Worm (Caenorhabditis elegans) whole organism, L1 larva: ENCODE measurements around the gene F53C11.4.

Source experiments
- C16A3.4 ChIP-seq: fragments of 150-350 bp; optimal IDR thresholded peaks from 2 replicates; lab custom pipeline; 2014; ENCODE audit warnings: missing biosample characterization, missing genetic modification characterization
- F16B12.6 ChIP-seq: fragments of 150-350 bp; optimal IDR thresholded peaks from 2 replicates; lab custom pipeline; 2014; ENCODE audit warnings: missing biosample characterization, missing genetic modification characterization
- Y116A8C.19 ChIP-seq: sonication (generic microtip); optimal IDR thresholded peaks from 2 replicates; lab custom pipeline; 2016; ENCODE audit warnings: missing compliant biosample characterization, missing genetic modification characterization, borderline replicate concordance
- aha-1 ChIP-seq: fragments of 150-350 bp; optimal IDR thresholded peaks from 2 replicates; lab custom pipeline; 2014; ENCODE audit warnings: missing biosample characterization, missing genetic modification characterization
- ama-1 ChIP-seq: fragments of 150-350 bp; optimal IDR thresholded peaks from 2 replicates; lab custom pipeline; 2014
- blmp-1 ChIP-seq: fragments of 150-350 bp; optimal IDR thresholded peaks from 2 replicates; lab custom pipeline; 2014; ENCODE audit warnings: missing biosample characterization, missing genetic modification characterization
- dsc-1 ChIP-seq: sonication (generic microtip); optimal IDR thresholded peaks from 2 replicates; lab custom pipeline; 2016; ENCODE audit warnings: mild to moderate bottlenecking, missing genetic modification characterization, missing compliant biosample characterization
- efl-1 ChIP-seq, 4 experiments: fragments of 150-350 bp; optimal IDR thresholded peaks in 3 of 4; peaks in 1 of 4; 1 replicate in 1 of 4; 2 replicates in 3 of 4; lab custom pipeline; 2014; ENCODE audit warnings: missing biosample characterization in 2 of 4, missing genetic modification characterization in 2 of 4, missing genetic modification reagents in 2 of 4
- efl-3 ChIP-seq: fragments of 200-800 bp; sonication (Bioruptor generic); optimal IDR thresholded peaks from 2 replicates; lab custom pipeline; 2018; ENCODE audit warnings: mild to moderate bottlenecking, missing genetic modification characterization, missing compliant biosample characterization
- egl-13 ChIP-seq: sonication (generic microtip); optimal IDR thresholded peaks from 2 replicates; lab custom pipeline; 2016; ENCODE audit warnings: missing genotype, missing genetic modification reagents, missing genetic modification characterization, missing compliant biosample characterization
- fkh-4 ChIP-seq: sonication (generic microtip); optimal IDR thresholded peaks from 2 replicates; lab custom pipeline; 2016; ENCODE audit warnings: missing compliant biosample characterization, missing genetic modification characterization, borderline replicate concordance
- fkh-8 ChIP-seq: sonication (generic microtip); optimal IDR thresholded peaks from 2 replicates; lab custom pipeline; 2016; ENCODE audit warnings: mild to moderate bottlenecking, missing genetic modification characterization, missing compliant biosample characterization
- fos-1 ChIP-seq: fragments of 150-350 bp; optimal IDR thresholded peaks from 2 replicates; lab custom pipeline; 2014; ENCODE audit warnings: missing biosample characterization, missing genetic modification characterization
- grh-1 ChIP-seq: fragments of 200-800 bp; sonication (Bioruptor generic); IDR thresholded peaks from 2 replicates; pipeline ENCODE4 v1.3.6; 2022; ENCODE audit warnings: missing genetic modification reagents, missing genetic modification characterization, missing compliant biosample characterization
- hlh-4 ChIP-seq: sonication (generic microtip); optimal IDR thresholded peaks from 2 replicates; lab custom pipeline; 2016; ENCODE audit warnings: mild to moderate bottlenecking, missing genetic modification characterization, missing compliant biosample characterization
- irx-1 ChIP-seq: sonication (generic microtip); optimal IDR thresholded peaks from 2 replicates; lab custom pipeline; 2016; ENCODE audit warnings: missing genetic modification characterization, missing compliant biosample characterization
- isw-1 ChIP-seq: fragments of 200-800 bp; sonication (Bioruptor generic); IDR thresholded peaks from 2 replicates; pipeline ENCODE4 v1.3.6; 2022; ENCODE audit warnings: missing genetic modification characterization, missing compliant biosample characterization
- lin-14 ChIP-seq: fragments of 200-800 bp; sonication (Bioruptor generic); optimal IDR thresholded peaks from 2 replicates; lab custom pipeline; 2018; ENCODE audit warnings: mild to moderate bottlenecking, missing genetic modification characterization, moderate library complexity, missing compliant biosample characterization
- lin-35 ChIP-seq, 2 experiments: fragments of 150-350 bp; optimal IDR thresholded peaks; 2 replicates each; lab custom pipeline; 2014; ENCODE audit warnings: missing biosample characterization in 2 of 2, missing genetic modification characterization in 2 of 2, missing genetic modification reagents in 2 of 2
- lin-39 ChIP-seq: fragments of 150-350 bp; optimal IDR thresholded peaks from 2 replicates; lab custom pipeline; 2014; ENCODE audit warnings: missing biosample characterization, missing genetic modification reagents, missing genetic modification characterization
- lsy-2 ChIP-seq, 2 experiments: fragments of 150-350 bp; optimal IDR thresholded peaks; 2 replicates each; lab custom pipeline; 2014; ENCODE audit warnings: missing biosample characterization in 2 of 2, missing genetic modification characterization in 2 of 2
- mab-9 ChIP-seq: fragments of 200-800 bp; sonication (Bioruptor generic); IDR thresholded peaks from 2 replicates; pipeline ENCODE4 v1.3.6; 2022; ENCODE audit warnings: missing genetic modification reagents, missing genetic modification characterization, missing compliant biosample characterization
- mef-2 ChIP-seq: fragments of 150-350 bp; optimal IDR thresholded peaks from 2 replicates; lab custom pipeline; 2014; ENCODE audit warnings: missing biosample characterization, missing genetic modification characterization
- mep-1 ChIP-seq: fragments of 150-350 bp; optimal IDR thresholded peaks from 2 replicates; lab custom pipeline; 2014; ENCODE audit warnings: missing biosample characterization, missing genetic modification characterization
- nhr-19 ChIP-seq: fragments of 200-800 bp; sonication (Bioruptor generic); conservative IDR thresholded peaks from 2 replicates; pipeline ENCODE4 v1.3.6; 2022; ENCODE audit warnings: missing genetic modification characterization, missing compliant biosample characterization
- nhr-237 ChIP-seq: fragments of 150-350 bp; optimal IDR thresholded peaks from 2 replicates; lab custom pipeline; 2014; ENCODE audit warnings: missing biosample characterization, missing genetic modification characterization
- nhr-28 ChIP-seq: fragments of 150-350 bp; optimal IDR thresholded peaks from 2 replicates; lab custom pipeline; 2014; ENCODE audit warnings: missing biosample characterization, missing genetic modification characterization
- nhr-47 ChIP-seq: sonication (generic microtip); optimal IDR thresholded peaks from 2 replicates; lab custom pipeline; 2016; ENCODE audit warnings: mild to moderate bottlenecking, missing genetic modification characterization, moderate library complexity, missing compliant biosample characterization
- nhr-71 ChIP-seq: sonication (generic microtip); optimal IDR thresholded peaks from 2 replicates; lab custom pipeline; 2016; ENCODE audit warnings: mild to moderate bottlenecking, missing genetic modification characterization, moderate library complexity, missing compliant biosample characterization
- nhr-76 ChIP-seq: sonication (generic microtip); optimal IDR thresholded peaks from 2 replicates; lab custom pipeline; 2017; ENCODE audit warnings: missing biosample characterization, missing genetic modification characterization
- nhr-85 ChIP-seq: sonication (generic microtip); peaks from one replicate; lab custom pipeline; 2016; ENCODE audit warnings: missing genetic modification characterization, inconsistent platforms, missing compliant biosample characterization
- rnt-1 ChIP-seq: sonication (generic microtip); optimal IDR thresholded peaks from 2 replicates; lab custom pipeline; 2016; ENCODE audit warnings: mild to moderate bottlenecking, missing genetic modification characterization, moderate library complexity, missing compliant biosample characterization
- skn-1 ChIP-seq: fragments of 150-350 bp; optimal IDR thresholded peaks from 2 replicates; lab custom pipeline; 2014; ENCODE audit warnings: missing biosample characterization, missing genetic modification characterization
- snu-23 ChIP-seq: sonication (generic microtip); optimal IDR thresholded peaks from 2 replicates; lab custom pipeline; 2016; ENCODE audit warnings: missing genetic modification characterization, missing compliant biosample characterization
- sup-37 ChIP-seq: fragments of 200-800 bp; sonication (Bioruptor generic); optimal IDR thresholded peaks from 2 replicates; lab custom pipeline; 2018; ENCODE audit warnings: mild to moderate bottlenecking, missing genetic modification characterization, missing compliant biosample characterization
- swsn-7 ChIP-seq: sonication (generic microtip); optimal IDR thresholded peaks from 2 replicates; lab custom pipeline; 2016; ENCODE audit warnings: missing genetic modification characterization, missing compliant biosample characterization
- tbx-2 ChIP-seq: sonication (generic microtip); optimal IDR thresholded peaks from 2 replicates; lab custom pipeline; 2016; ENCODE audit warnings: missing genetic modification characterization, missing compliant biosample characterization
- unc-30 ChIP-seq: sonication (generic microtip); optimal IDR thresholded peaks from 2 replicates; lab custom pipeline; 2017; ENCODE audit warnings: missing biosample characterization, missing genetic modification characterization
- unc-62 ChIP-seq: fragments of 150-350 bp; optimal IDR thresholded peaks from 2 replicates; lab custom pipeline; 2014; ENCODE audit warnings: missing biosample characterization, missing genetic modification reagents, missing genetic modification characterization
- unc-98 ChIP-seq: fragments of 200-800 bp; sonication (Bioruptor generic); IDR thresholded peaks from 2 replicates; pipeline ENCODE4 v1.3.6; 2022; ENCODE audit warnings: missing genetic modification characterization, missing compliant biosample characterization
- vab-15 ChIP-seq: sonication (generic microtip); optimal IDR thresholded peaks from 2 replicates; lab custom pipeline; 2017; ENCODE audit warnings: missing genotype, mild to moderate bottlenecking, missing genetic modification characterization, missing compliant biosample characterization
- zip-4 ChIP-seq: fragments of 200-800 bp; sonication (Bioruptor generic); optimal IDR thresholded peaks from 2 replicates; lab custom pipeline; 2018; ENCODE audit warnings: mild to moderate bottlenecking, missing genetic modification characterization, moderate library complexity, missing compliant biosample characterization
- ztf-4 ChIP-seq: fragments of 150-350 bp; optimal IDR thresholded peaks from 2 replicates; lab custom pipeline; 2014; ENCODE audit warnings: missing biosample characterization, missing genetic modification characterization

F53C11.4 gene

ce11 chrV:13808462-13808867 is 21.3 kb upstream of the F53C11.4 start (continued):
- TF ChIP-seq snu-23 (GFP tag; lab: Kevin White, UChicago) = peak; percentile 78
- TF ChIP-seq unc-98 (GFP tag; lab: Robert Waterston, UW) = no peak
- no peak for TF ChIP-seq F16B12.6
- TF ChIP-seq fos-1 (tag; lab: Kevin White, UChicago) = peak; percentile 56
- TF ChIP-seq lin-39 (tag; lab: Kevin White, UChicago) = no peak
- TF ChIP-seq aha-1 (tag; lab: Kevin White, UChicago) = no peak
- TF ChIP-seq nhr-28 (tag; lab: Kevin White, UChicago) = no peak
- no peak for TF ChIP-seq unc-30 (tag; lab: Kevin White, UChicago)
- TF ChIP-seq efl-1 (optimal IDR thresholded peaks at IDR 0.05; lab: Kevin White, UChicago) = peak; percentile 55 to 77
- peak; percentile 14 to 93 for TF ChIP-seq efl-1 (GFP tag; optimal IDR thresholded peaks at IDR 0.05 in 1 of 2; lab: Kevin White, UChicago)
- TF ChIP-seq lin-35 (GFP tag; optimal IDR thresholded peaks at IDR 0.05; lab: Kevin White, UChicago) = peak; percentile 57 to 67
- peak; percentile 93 for TF ChIP-seq lin-14
- TF ChIP-seq egl-13 (tag; lab: Kevin White, UChicago) = no peak
- TF ChIP-seq grh-1 (GFP tag; lab: Robert Waterston, UW) = no peak
- TF ChIP-seq hlh-4 = no peak
- peak; percentile 51 for TF ChIP-seq C16A3.4 (tag; lab: Kevin White, UChicago)
- peak; percentile 61 for TF ChIP-seq nhr-47 (tag; lab: Kevin White, UChicago)
- TF ChIP-seq fkh-8 (tag; lab: Kevin White, UChicago) = peak; percentile 67
- TF ChIP-seq tbx-2 (tag; lab: Kevin White, UChicago) = peak; percentile 55
- TF ChIP-seq swsn-7 (tag; lab: Kevin White, UChicago) = peak; percentile 52
- TF ChIP-seq mep-1 (tag; lab: Kevin White, UChicago) = peak; percentile 83
- TF ChIP-seq mef-2 (tag; lab: Kevin White, UChicago) = no peak
- TF ChIP-seq vab-15 = no peak
- no peak for TF ChIP-seq fkh-4
- TF ChIP-seq unc-62 (GFP tag; lab: Kevin White, UChicago) = no peak
- TF ChIP-seq Y116A8C.19 (tag; lab: Kevin White, UChicago) = no peak
- TF ChIP-seq mab-9 (GFP tag; lab: Robert Waterston, UW) = no peak
- TF ChIP-seq ama-1 (lab: Kevin White, UChicago) = no peak
- TF ChIP-seq irx-1 (tag; lab: Kevin White, UChicago) = no peak
- no peak for TF ChIP-seq sup-37 (GFP tag; lab: Kevin White, UChicago)
- no peak for TF ChIP-seq zip-4 (GFP tag; lab: Kevin White, UChicago)
- no peak for TF ChIP-seq nhr-237 (tag; lab: Kevin White, UChicago)

ce11 chrV:13807232-13807631 is 20.1 kb upstream of the F53C11.4 start, which contains the start of gene swan-1:
swan-1 (minus strand) TSS chrV:13807237.
- TF ChIP-seq nhr-19 (GFP tag; lab: Robert Waterston, UW) = peak; percentile 14; the same call in 1 of the 2 replicates
- no peak for TF ChIP-seq mep-1 (tag; lab: Kevin White, UChicago)
- TF ChIP-seq sup-37 (GFP tag; lab: Kevin White, UChicago) = no peak
- peak; percentile 55 for TF ChIP-seq nhr-85 (tag; lab: Kevin White, UChicago)
- no peak for TF ChIP-seq nhr-76 (tag; lab: Kevin White, UChicago)
- no peak for TF ChIP-seq isw-1 (GFP tag; lab: Robert Waterston, UW)
- no peak for TF ChIP-seq skn-1
- TF ChIP-seq nhr-71 (tag; lab: Kevin White, UChicago) = peak; percentile 10
- no peak for TF ChIP-seq ztf-4
- peak in 1 of 2 experiments; percentile 18 for TF ChIP-seq efl-1 (optimal IDR thresholded peaks at IDR 0.05; lab: Kevin White, UChicago)
- TF ChIP-seq efl-1 (GFP tag; optimal IDR thresholded peaks at IDR 0.05 in 1 of 2; lab: Kevin White, UChicago) = peak in 1 of 2 experiments; percentile 86
- TF ChIP-seq efl-3 (GFP tag; lab: Kevin White, UChicago) = no peak
- TF ChIP-seq lin-14 = peak; percentile 84
- TF ChIP-seq blmp-1 (tag; lab: Kevin White, UChicago) = peak; percentile 69
- peak in 1 of 2 experiments; percentile 14 for TF ChIP-seq lsy-2 (tag; optimal IDR thresholded peaks at IDR 0.05; lab: Kevin White, UChicago)
- TF ChIP-seq vab-15 = no peak
- TF ChIP-seq dsc-1 (tag; lab: Kevin White, UChicago) = peak; percentile 13
- peak; percentile 26 for TF ChIP-seq rnt-1 (tag; lab: Kevin White, UChicago)
